Fruit fly (Drosophila melanogaster) whole organism, embryonic: ENCODE results near the gene CG6766.
A peak's percentile ranks its signal among the peaks of the same experiment; 100 is the strongest.

Experiments used
- Ada2b ChIP-seq: fragments of 200-800 bp; sonication (Bioruptor generic); IDR thresholded peaks from 2 replicates; pipeline ENCODE4 v1.3.6; 2022; ENCODE audit warnings: missing biosample characterization, missing genetic modification characterization
- B-H1 ChIP-seq: fragments of 200-800 bp; sonication (Bioruptor generic); IDR thresholded peaks from 3 replicates; pipeline ENCODE4 v1.3.6; 2022; ENCODE audit warnings: missing biosample characterization, missing genetic modification characterization
- B-H2 ChIP-seq: fragments of 200-800 bp; sonication (Bioruptor generic); optimal IDR thresholded peaks from 2 replicates; lab custom pipeline; 2018; ENCODE audit warnings: missing biosample characterization, mild to moderate bottlenecking, missing genetic modification characterization
- CG1024 ChIP-seq: fragments of 200-800 bp; sonication (Bioruptor generic); IDR thresholded peaks from 2 replicates; pipeline ENCODE4 v1.3.6; 2022; ENCODE audit warnings: missing biosample characterization, missing genetic modification characterization
- CG12299 ChIP-seq: fragments of 200-800 bp; sonication (Bioruptor generic); optimal IDR thresholded peaks from 2 replicates; lab custom pipeline; 2018; ENCODE audit warnings: missing biosample characterization, mild to moderate bottlenecking, missing genetic modification characterization
- CG1233 ChIP-seq: fragments of 200-800 bp; sonication (Bioruptor generic); optimal IDR thresholded peaks from 4 replicates; lab custom pipeline; 2018; ENCODE audit warnings: missing biosample characterization, mild to moderate bottlenecking, missing genetic modification characterization
- CG15011 ChIP-seq: fragments of 200-800 bp; sonication (Bioruptor generic); optimal IDR thresholded peaks from 3 replicates; lab custom pipeline; 2018; ENCODE audit warnings: missing biosample characterization, mild to moderate bottlenecking, missing genetic modification characterization
- CG15479 ChIP-seq: fragments of 200-800 bp; sonication (Bioruptor generic); optimal IDR thresholded peaks from 3 replicates; lab custom pipeline; 2019; ENCODE audit warnings: missing biosample characterization, mild to moderate bottlenecking, missing genetic modification characterization, moderate library complexity
- CG18476 ChIP-seq: fragments of 200-800 bp; sonication (Bioruptor generic); optimal IDR thresholded peaks from 2 replicates; lab custom pipeline; 2016; ENCODE audit warnings: missing biosample characterization, mild to moderate bottlenecking, missing genetic modification characterization
- CG18599 ChIP-seq: fragments of 200-800 bp; sonication (Bioruptor generic); optimal IDR thresholded peaks from 3 replicates; lab custom pipeline; 2017; ENCODE audit warnings: missing biosample characterization, missing genetic modification characterization, mild to moderate bottlenecking, moderate library complexity, missing genetic modification reagents
- CG18619 ChIP-seq: fragments of 200-800 bp; sonication (Bioruptor generic); optimal IDR thresholded peaks from 3 replicates; lab custom pipeline; 2017; ENCODE audit warnings: missing biosample characterization, mild to moderate bottlenecking, missing genetic modification characterization
- CG2678 ChIP-seq: fragments of 200-800 bp; sonication (Bioruptor generic); optimal IDR thresholded peaks from 3 replicates; lab custom pipeline; 2019; ENCODE audit warnings: missing biosample characterization, mild to moderate bottlenecking, missing genetic modification characterization, moderate library complexity
- CG2712 ChIP-seq: fragments of 200-800 bp; optimal IDR thresholded peaks from 3 replicates; lab custom pipeline; 2019; ENCODE audit warnings: missing biosample characterization, mild to moderate bottlenecking, missing genetic modification characterization, moderate library complexity
- CG6689 ChIP-seq: fragments of 200-800 bp; sonication (Bioruptor generic); IDR thresholded peaks from 2 replicates; pipeline ENCODE4 v1.3.6; 2022; ENCODE audit warnings: missing biosample characterization, missing genetic modification characterization
- CG6765 ChIP-seq: fragments of 200-800 bp; sonication (Bioruptor generic); optimal IDR thresholded peaks from 3 replicates; lab custom pipeline; 2017; ENCODE audit warnings: missing biosample characterization, mild to moderate bottlenecking, missing genetic modification characterization
- CG7271 ChIP-seq: fragments of 200-800 bp; sonication (Bioruptor generic); optimal IDR thresholded peaks from 2 replicates; lab custom pipeline; 2018; ENCODE audit warnings: missing biosample characterization, mild to moderate bottlenecking, missing genetic modification characterization, moderate library complexity
- CG8924 ChIP-seq: fragments of 200-800 bp; optimal IDR thresholded peaks from 3 replicates; lab custom pipeline; 2019; ENCODE audit warnings: missing biosample characterization, mild to moderate bottlenecking, missing genetic modification characterization, moderate library complexity
- CG9437 ChIP-seq: fragments of 200-800 bp; sonication (Bioruptor generic); optimal IDR thresholded peaks from 2 replicates; lab custom pipeline; 2018; ENCODE audit warnings: missing biosample characterization, mild to moderate bottlenecking, missing genetic modification characterization
- CG9932 ChIP-seq: fragments of 200-800 bp; sonication (Bioruptor generic); IDR thresholded peaks from 2 replicates; pipeline ENCODE4 v1.3.6; 2022; ENCODE audit warnings: missing biosample characterization, missing genetic modification characterization
- Deaf1 ChIP-seq: fragments of 200-800 bp; optimal IDR thresholded peaks from 3 replicates; lab custom pipeline; 2019; ENCODE audit warnings: missing biosample characterization, mild to moderate bottlenecking, missing genetic modification characterization, moderate library complexity
- Fer1 ChIP-seq: fragments of 200-800 bp; sonication (Bioruptor generic); optimal IDR thresholded peaks from 2 replicates; lab custom pipeline; 2017; ENCODE audit warnings: missing biosample characterization, mild to moderate bottlenecking, missing genetic modification characterization
- Hr39 ChIP-seq: fragments of >200 bp; optimal IDR thresholded peaks from 2 replicates; lab custom pipeline; 2017
- Hsf ChIP-seq: fragments of 200-800 bp; sonication (Bioruptor generic); optimal IDR thresholded peaks from 3 replicates; lab custom pipeline; 2016; ENCODE audit warnings: missing biosample characterization, missing genetic modification characterization
- Nf-YB ChIP-seq: fragments of 200-800 bp; sonication (Bioruptor generic); optimal IDR thresholded peaks from 3 replicates; lab custom pipeline; 2019; ENCODE audit warnings: missing biosample characterization, mild to moderate bottlenecking, missing genetic modification characterization, moderate library complexity
- Nf-YC ChIP-seq: fragments of 200-800 bp; optimal IDR thresholded peaks from 3 replicates; lab custom pipeline; 2019; ENCODE audit warnings: missing biosample characterization, mild to moderate bottlenecking, missing genetic modification characterization, moderate library complexity
- Optix ChIP-seq: fragments of 200-800 bp; sonication (Bioruptor generic); IDR thresholded peaks from 3 replicates; pipeline ENCODE4 v1.3.6; 2022; ENCODE audit warnings: missing biosample characterization, missing genetic modification characterization
- Ptx1 ChIP-seq: fragments of 200-800 bp; sonication (Bioruptor generic); IDR thresholded peaks from 2 replicates; pipeline ENCODE4 v1.3.6; 2022; ENCODE audit warnings: missing biosample characterization, missing genetic modification characterization
- Stat92E ChIP-seq, 3 experiments: fragments of >200 bp in 2 of 3; fragments of 200-800 bp in 1 of 3; sonication (Bioruptor generic) in 1 of 3; optimal IDR thresholded peaks; 2 replicates each; lab custom pipeline; 2017 to 2019; ENCODE audit warnings: missing biosample characterization in 3 of 3, missing genetic modification characterization in 3 of 3, mild to moderate bottlenecking in 1 of 3, moderate library complexity in 1 of 3
- Vsx1 ChIP-seq: fragments of 200-800 bp; sonication (Bioruptor generic); optimal IDR thresholded peaks from 2 replicates; lab custom pipeline; 2017; ENCODE audit warnings: missing biosample characterization, mild to moderate bottlenecking, missing genetic modification characterization, missing genetic modification reagents
- abd-A ChIP-seq: fragments of 200-800 bp; sonication (Bioruptor generic); optimal IDR thresholded peaks from 3 replicates; lab custom pipeline; 2019; ENCODE audit warnings: missing biosample characterization, mild to moderate bottlenecking, missing genetic modification characterization, moderate library complexity
- bigmax ChIP-seq: fragments of 200-800 bp; sonication (Bioruptor generic); optimal IDR thresholded peaks from 2 replicates; lab custom pipeline; 2018; ENCODE audit warnings: missing biosample characterization, mild to moderate bottlenecking, missing genetic modification characterization
- cas ChIP-seq: fragments of 200-800 bp; sonication (Bioruptor generic); IDR thresholded peaks from 2 replicates; pipeline ENCODE4 v1.3.6; 2022; ENCODE audit warnings: missing biosample characterization, missing genetic modification characterization
- chinmo ChIP-seq: fragments of 200-800 bp; sonication (Bioruptor generic); IDR thresholded peaks from 4 replicates; pipeline ENCODE4 v1.3.6; 2022; ENCODE audit warnings: missing biosample characterization, missing genetic modification characterization; ENCODE audit not compliant: partially characterized antibody
- chn ChIP-seq: fragments of 200-800 bp; sonication (Bioruptor generic); optimal IDR thresholded peaks from 2 replicates; lab custom pipeline; 2016; ENCODE audit warnings: missing biosample characterization, missing genetic modification characterization
- disco-r ChIP-seq: fragments of 200-800 bp; sonication (Bioruptor generic); optimal IDR thresholded peaks from 2 replicates; lab custom pipeline; 2016; ENCODE audit warnings: missing biosample characterization, missing genetic modification characterization
- dysf ChIP-seq: fragments of 200-800 bp; sonication (Bioruptor generic); IDR thresholded peaks from 3 replicates; pipeline ENCODE4 v1.3.6; 2022; ENCODE audit warnings: missing biosample characterization, missing genetic modification characterization
- esg ChIP-seq: fragments of 200-800 bp; sonication (Bioruptor generic); conservative IDR thresholded peaks from 2 replicates; pipeline ENCODE4 v1.3.6; 2022; ENCODE audit warnings: missing biosample characterization, missing genetic modification characterization
- ftz-f1 ChIP-seq: fragments of 200-800 bp; sonication (Bioruptor generic); optimal IDR thresholded peaks from 2 replicates; lab custom pipeline; 2016; ENCODE audit warnings: missing biosample characterization, missing genetic modification characterization
- gcm2 ChIP-seq: fragments of 200-800 bp; sonication (Bioruptor generic); optimal IDR thresholded peaks from 2 replicates; lab custom pipeline; 2016; ENCODE audit warnings: missing biosample characterization, missing genetic modification characterization
- hbn ChIP-seq: fragments of 200-800 bp; sonication (Bioruptor generic); IDR thresholded peaks from 2 replicates; pipeline ENCODE4 v1.3.6; 2022; ENCODE audit warnings: missing biosample characterization, missing genetic modification characterization; ENCODE audit not compliant: partially characterized antibody
- hkb ChIP-seq, 2 experiments: fragments of 200-800 bp in 1 of 2; fragments of >200 bp in 1 of 2; sonication (Bioruptor generic) in 1 of 2; IDR thresholded peaks in 1 of 2; optimal IDR thresholded peaks in 1 of 2; 2 replicates each; pipeline versions ENCODE4 v1.3.6 to Lab custom; 2017 to 2022; ENCODE audit warnings: missing biosample characterization in 1 of 2, missing genetic modification characterization in 1 of 2
- nau ChIP-seq: fragments of 200-800 bp; sonication (Bioruptor generic); optimal IDR thresholded peaks from 3 replicates; lab custom pipeline; 2017; ENCODE audit warnings: missing biosample characterization, mild to moderate bottlenecking, missing genetic modification characterization, missing genetic modification reagents
- nom ChIP-seq: fragments of 200-800 bp; sonication (Bioruptor generic); optimal IDR thresholded peaks from 2 replicates; lab custom pipeline; 2017; ENCODE audit warnings: missing biosample characterization, missing genetic modification characterization, mild to moderate bottlenecking, moderate library complexity, missing genetic modification reagents
- run ChIP-seq: fragments of 200-800 bp; sonication (Bioruptor generic); optimal IDR thresholded peaks from 3 replicates; lab custom pipeline; 2018; ENCODE audit warnings: missing biosample characterization, mild to moderate bottlenecking, missing genetic modification characterization
- sr ChIP-seq: fragments of 200-800 bp; sonication (Bioruptor generic); IDR thresholded peaks from 3 replicates; pipeline ENCODE4 v1.3.6; 2022; ENCODE audit warnings: missing biosample characterization, missing genetic modification characterization
- ssp ChIP-seq: fragments of 200-800 bp; sonication (Bioruptor generic); IDR thresholded peaks from 2 replicates; pipeline ENCODE4 v1.3.6; 2022; ENCODE audit warnings: missing biosample characterization, missing genetic modification characterization
- sug ChIP-seq: fragments of 200-800 bp; optimal IDR thresholded peaks from 2 replicates; lab custom pipeline; 2019; ENCODE audit warnings: missing biosample characterization, mild to moderate bottlenecking, missing genetic modification characterization, moderate library complexity
- ttk ChIP-seq: fragments of 200-800 bp; sonication (Bioruptor generic); IDR thresholded peaks from 2 replicates; pipeline ENCODE4 v2.1.2; 2022; ENCODE audit warnings: missing biosample characterization, missing genetic modification characterization
- yki ChIP-seq: fragments of >200 bp; optimal IDR thresholded peaks from 3 replicates; lab custom pipeline; 2018

CG6766 gene

dm6 chr2L:12005436-12006396 lies 34.8 kb downstream of the CG6766 start (continued):
- TF ChIP-seq abd-A (tag; lab: Kevin White, UChicago) (peak; percentile 99), chinmo (GFP tag; lab: Robert Waterston, UW) (no peak), Vsx1 (peak; percentile 86), esg (no peak), gcm2 (no peak), yki (lab: Kevin White, UChicago) (no peak), nau (GFP tag; lab: Kevin White, UChicago) (no peak), CG12299 (peak; percentile 13), chn (no peak), CG2678 (tag; lab: Kevin White, UChicago) (no peak), dysf (no peak), ttk (GFP tag; lab: Robert Waterston, UW) (no peak), Deaf1 (tag; lab: Kevin White, UChicago) (peak; percentile 10), ftz-f1 (GFP tag; lab: Kevin White, UChicago) (peak; percentile 13), ssp (GFP tag; lab: Robert Waterston, UW) (no peak), run (tag; lab: Kevin White, UChicago) (peak; percentile 97), Hr39 (no peak), sr (no peak), CG18476 (GFP tag; lab: Kevin White, UChicago) (no peak), hkb (optimal IDR thresholded peaks at IDR 0.05; lab: Kevin White, UChicago) (no peak), hkb (GFP tag; IDR thresholded peaks at IDR 0.05; lab: Robert Waterston, UW) (no peak), CG15011 (no peak), Stat92E (GFP tag; optimal IDR thresholded peaks at IDR 0.05; lab: Kevin White, UChicago) (peak in 1 of 3 experiments; percentile 40), disco-r (GFP tag; lab: Kevin White, UChicago) (no peak), bigmax (GFP tag; lab: Kevin White, UChicago) (no peak), CG18599 (GFP tag; lab: Kevin White, UChicago) (peak; percentile 40), hbn (no peak), Hsf (GFP tag; lab: Kevin White, UChicago) (no peak), CG9437 (GFP tag; lab: Kevin White, UChicago) (no peak), CG2712 (tag; lab: Kevin White, UChicago) (no peak), nom (GFP tag; lab: Kevin White, UChicago) (no peak), CG15479 (GFP tag; lab: Kevin White, UChicago) (no peak), Optix (GFP tag; lab: Robert Waterston, UW) (no peak), Nf-YC (tag; lab: Kevin White, UChicago) (peak; percentile 96), CG6689 (GFP tag; lab: Robert Waterston, UW) (no peak), B-H1 (GFP tag; lab: Robert Waterston, UW) (no peak), Nf-YB (GFP tag; lab: Kevin White, UChicago) (peak; percentile 95), CG1024 (no peak), CG8924 (no peak), Ptx1 (GFP tag; lab: Robert Waterston, UW) (no peak), CG18619 (GFP tag; lab: Kevin White, UChicago) (no peak), cas (GFP tag; lab: Robert Waterston, UW) (no peak), Fer1 (GFP tag; lab: Kevin White, UChicago) (peak; percentile 35), CG7271 (no peak), B-H2 (GFP tag; lab: Kevin White, UChicago) (peak; percentile 17), CG9932 (GFP tag; lab: Robert Waterston, UW) (no peak), sug (peak; percentile 90), CG6765 (no peak), Ada2b (GFP tag; lab: Robert Waterston, UW) (no peak), CG1233 (GFP tag; lab: Kevin White, UChicago) (no peak)
